Worm (Caenorhabditis elegans) whole organism, L2 larva: ENCODE measurements around the gene F29A7.6.

Experiments used
- fos-1 ChIP-seq: fragments of 150-350 bp; optimal IDR thresholded peaks from 2 replicates; lab custom pipeline; 2014; ENCODE audit warnings: missing biosample characterization, missing genetic modification characterization
- mdl-1 ChIP-seq, 2 experiments: fragments of 150-350 bp in 1 of 2; sonication (generic microtip) in 1 of 2; optimal IDR thresholded peaks; 2 replicates each; lab custom pipeline; 2017; ENCODE audit warnings: missing biosample characterization in 2 of 2, missing genetic modification characterization in 2 of 2
- nhr-12 ChIP-seq: fragments of 150-350 bp; optimal IDR thresholded peaks from 2 replicates; lab custom pipeline; 2014; ENCODE audit warnings: missing biosample characterization, missing genetic modification characterization
- nhr-21 ChIP-seq: fragments of 150-350 bp; optimal IDR thresholded peaks from 2 replicates; lab custom pipeline; 2014; ENCODE audit warnings: missing biosample characterization, missing genetic modification characterization
- snpc-4 ChIP-seq: fragments of 150-350 bp; optimal IDR thresholded peaks from 2 replicates; lab custom pipeline; 2014; ENCODE audit warnings: missing biosample characterization, missing genetic modification characterization
- unc-39 ChIP-seq: fragments of 150-350 bp; optimal IDR thresholded peaks from 2 replicates; lab custom pipeline; 2014; ENCODE audit warnings: missing biosample characterization, missing genetic modification characterization
- ztf-11 ChIP-seq: sonication (generic microtip); optimal IDR thresholded peaks from 2 replicates; lab custom pipeline; 2017; ENCODE audit warnings: missing biosample characterization, missing genetic modification characterization

DNA sequence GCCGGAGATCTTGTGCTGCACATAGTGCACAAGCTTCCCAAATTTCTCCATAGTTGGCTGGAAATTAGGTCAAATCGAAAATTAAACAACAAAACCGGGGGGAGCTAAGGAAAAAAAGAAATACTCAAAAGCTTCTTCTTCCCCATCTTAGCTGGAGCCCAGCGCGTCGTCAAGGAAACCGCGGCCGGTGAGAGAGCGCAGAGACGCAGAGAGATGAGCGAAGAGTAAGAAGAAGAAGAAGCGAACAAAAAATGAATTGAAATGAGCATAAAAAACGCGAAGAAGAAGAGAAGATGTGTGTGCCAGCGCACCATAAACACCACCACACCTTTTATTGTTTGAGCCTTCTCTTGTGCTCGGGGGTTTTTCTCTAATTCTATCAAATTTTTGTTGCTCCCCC, 17.2 kb downstream of the F29A7.6 start, which contains the start of gene wdr-31:
- TF ChIP-seq snpc-4 (tag; lab: Kevin White, UChicago) (no peak), unc-39 (no peak), fos-1 (no peak), mdl-1 (tag; optimal IDR thresholded peaks at IDR 0.05; lab: Kevin White, UChicago) (no peak), nhr-12 (tag; lab: Kevin White, UChicago) (no peak), ztf-11 (tag; lab: Kevin White, UChicago) (no peak), nhr-21 (tag; lab: Kevin White, UChicago) (no peak)
